Fruit fly (Drosophila melanogaster) whole organism, adult: Measurements from ENCODE around the gene BTBD9.

ENCODE experiments used
- CG11617 ChIP-seq: fragments of 200-800 bp; sonication (Bioruptor generic); optimal IDR thresholded peaks from 2 replicates; lab custom pipeline; 2017; ENCODE audit warnings: mild to moderate bottlenecking, missing biosample characterization, missing genetic modification reagents, missing genetic modification characterization
- CG14711 ChIP-seq: fragments of 200-800 bp; sonication (Bioruptor generic); optimal IDR thresholded peaks from 2 replicates; lab custom pipeline; 2018; ENCODE audit warnings: missing biosample characterization, mild to moderate bottlenecking, missing genetic modification characterization, moderate library complexity
- CG5204 ChIP-seq: fragments of 200-800 bp; sonication (Bioruptor generic); optimal IDR thresholded peaks from 2 replicates; lab custom pipeline; 2016; ENCODE audit warnings: missing biosample characterization, missing genetic modification characterization
- CG7101 ChIP-seq: fragments of 200-800 bp; sonication (Bioruptor generic); optimal IDR thresholded peaks from 2 replicates; lab custom pipeline; 2018; ENCODE audit warnings: missing biosample characterization, mild to moderate bottlenecking, missing genetic modification characterization, moderate library complexity
- cnc ChIP-seq, 2 experiments: fragments of >200 bp; optimal IDR thresholded peaks; 2 replicates each; lab custom pipeline; 2017
- kay ChIP-seq: fragments of 200-800 bp; sonication (Bioruptor generic); peaks from one replicate; lab custom pipeline; 2016; ENCODE audit warnings: missing biosample characterization, missing genetic modification characterization, borderline replicate concordance
- toe ChIP-seq: fragments of 200-800 bp; sonication (Bioruptor generic); optimal IDR thresholded peaks from 2 replicates; lab custom pipeline; 2016; ENCODE audit warnings: missing biosample characterization, missing genetic modification characterization

DNA sequence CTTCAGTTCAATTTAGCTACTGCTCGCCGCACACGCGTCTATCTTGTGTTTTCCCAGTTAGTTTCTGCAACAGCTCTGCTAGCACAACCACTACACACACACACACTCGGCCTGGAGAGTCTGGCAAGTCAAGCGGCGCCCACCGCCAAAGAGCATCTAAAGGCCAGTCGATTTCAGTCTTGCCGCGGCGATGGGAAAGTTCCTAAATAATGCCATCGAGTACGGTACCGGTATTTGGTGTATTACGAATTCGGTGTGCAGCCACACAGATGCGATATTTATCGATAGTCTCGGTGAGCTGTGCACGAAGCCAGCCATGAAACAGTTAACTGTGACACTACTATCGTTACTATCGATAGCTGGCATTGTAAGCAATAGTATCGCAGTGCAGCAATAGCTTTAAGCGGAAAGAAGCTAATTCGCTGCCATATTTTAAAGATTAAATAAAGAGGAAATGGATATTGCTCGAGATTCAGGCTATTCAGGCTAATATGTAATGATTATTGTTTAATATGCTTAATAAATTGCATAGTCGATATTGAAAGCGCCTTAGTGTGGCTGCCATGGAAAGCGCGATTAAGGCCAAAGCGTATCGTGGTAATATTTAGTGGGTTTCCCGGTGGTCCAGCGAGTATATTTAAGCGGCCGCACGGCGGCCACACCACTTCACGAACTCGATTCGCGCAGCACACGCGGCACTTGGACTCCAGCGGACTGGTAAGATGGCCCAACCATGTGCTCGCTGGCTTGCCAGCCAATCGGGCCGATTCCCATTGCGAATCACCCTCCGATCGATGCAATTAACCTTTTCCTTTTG, 23.4 kb upstream of the BTBD9 start, which contains the start of gene stx:
- peak; percentile 3 for TF ChIP-seq toe (GFP tag; lab: Kevin White, UChicago)
- no peak for TF ChIP-seq CG11617 (GFP tag; lab: Kevin White, UChicago)
- peak; percentile 11 for TF ChIP-seq CG7101 (tag; lab: Kevin White, UChicago)
- no peak for TF ChIP-seq kay (GFP tag; lab: Kevin White, UChicago)
- peak; percentile 1 for TF ChIP-seq CG14711 (tag; lab: Kevin White, UChicago)
- TF ChIP-seq cnc (optimal IDR thresholded peaks at IDR 0.05; lab: Kevin White, UChicago) = no peak
- TF ChIP-seq CG5204 = peak; percentile 22
